Worm (Caenorhabditis elegans) whole organism, late embryonic: ENCODE data around the gene clec-55.

Experiments used
- C08G9.2 ChIP-seq: sonication (generic microtip); optimal IDR thresholded peaks from 2 replicates; lab custom pipeline; 2016; ENCODE audit warnings: mild to moderate bottlenecking, missing genetic modification characterization, moderate library complexity, missing compliant biosample characterization
- F13H6.1 ChIP-seq: sonication (generic microtip); optimal IDR thresholded peaks from 2 replicates; lab custom pipeline; 2016; ENCODE audit warnings: missing genetic modification characterization, missing compliant biosample characterization
- K02D7.2 ChIP-seq: sonication (generic microtip); optimal IDR thresholded peaks from 2 replicates; lab custom pipeline; 2017; ENCODE audit warnings: mild to moderate bottlenecking, missing genetic modification characterization, missing compliant biosample characterization
- T23F11.4 ChIP-seq: fragments of 200-800 bp; sonication (Bioruptor generic); optimal IDR thresholded peaks from 2 replicates; lab custom pipeline; 2018; ENCODE audit warnings: mild to moderate bottlenecking, missing genetic modification characterization, missing compliant biosample characterization
- ahr-1 ChIP-seq: sonication (generic microtip); optimal IDR thresholded peaks from 2 replicates; lab custom pipeline; 2016; ENCODE audit warnings: missing genetic modification characterization, missing compliant biosample characterization
- ceh-19 ChIP-seq: fragments of 200-800 bp; sonication (Bioruptor generic); optimal IDR thresholded peaks from 2 replicates; lab custom pipeline; 2018; ENCODE audit warnings: mild to moderate bottlenecking, missing genetic modification characterization, missing compliant biosample characterization
- ceh-2 ChIP-seq: sonication (generic microtip); optimal IDR thresholded peaks from 2 replicates; lab custom pipeline; 2016; ENCODE audit warnings: missing genotype, missing genetic modification characterization, missing compliant biosample characterization
- ceh-22 ChIP-seq: sonication (generic microtip); optimal IDR thresholded peaks from 2 replicates; lab custom pipeline; 2017; ENCODE audit warnings: missing biosample characterization, missing genetic modification characterization
- ceh-24 ChIP-seq: sonication (generic microtip); optimal IDR thresholded peaks from 2 replicates; lab custom pipeline; 2016; ENCODE audit warnings: mild to moderate bottlenecking, missing genetic modification characterization, missing compliant biosample characterization
- ceh-31 ChIP-seq: sonication (generic microtip); optimal IDR thresholded peaks from 2 replicates; lab custom pipeline; 2016; ENCODE audit warnings: missing genetic modification characterization, missing compliant biosample characterization
- ceh-6 ChIP-seq: fragments of 200-800 bp; sonication (Bioruptor generic); optimal IDR thresholded peaks from 2 replicates; lab custom pipeline; 2018; ENCODE audit warnings: mild to moderate bottlenecking, missing genetic modification characterization, missing compliant biosample characterization
- che-1 ChIP-seq: sonication (generic microtip); optimal IDR thresholded peaks from 2 replicates; lab custom pipeline; 2016; ENCODE audit warnings: mild to moderate bottlenecking, missing genetic modification characterization, missing compliant biosample characterization
- dmd-4 ChIP-seq: sonication (generic microtip); optimal IDR thresholded peaks from 2 replicates; lab custom pipeline; 2016; ENCODE audit warnings: borderline replicate concordance, missing genetic modification characterization, missing compliant biosample characterization
- elt-2 ChIP-seq: sonication (generic microtip); optimal IDR thresholded peaks from 2 replicates; lab custom pipeline; 2016; ENCODE audit warnings: missing genetic modification reagents, missing genetic modification characterization, missing compliant biosample characterization
- elt-4 ChIP-seq: sonication (generic microtip); optimal IDR thresholded peaks from 2 replicates; lab custom pipeline; 2016; ENCODE audit warnings: missing genetic modification characterization, missing compliant biosample characterization
- eyg-1 ChIP-seq: sonication (generic microtip); optimal IDR thresholded peaks from 2 replicates; lab custom pipeline; 2016; ENCODE audit warnings: missing genotype, missing genetic modification characterization, missing compliant biosample characterization
- fkh-6 ChIP-seq: sonication (generic microtip); optimal IDR thresholded peaks from 2 replicates; lab custom pipeline; 2016; ENCODE audit warnings: missing genetic modification characterization, missing compliant biosample characterization
- hlh-13 ChIP-seq: fragments of 200-800 bp; sonication (Bioruptor generic); optimal IDR thresholded peaks from 2 replicates; lab custom pipeline; 2018; ENCODE audit warnings: mild to moderate bottlenecking, missing genetic modification characterization, missing compliant biosample characterization
- hlh-30 ChIP-seq: sonication (generic microtip); optimal IDR thresholded peaks from 2 replicates; lab custom pipeline; 2017; ENCODE audit warnings: antibody characterized with exemption, missing genetic modification characterization, missing compliant biosample characterization; ENCODE audit not compliant: insufficient read depth
- hlh-8 ChIP-seq: sonication (generic microtip); optimal IDR thresholded peaks from 2 replicates; lab custom pipeline; 2016; ENCODE audit warnings: missing genotype, missing genetic modification characterization, missing compliant biosample characterization
- madf-2 ChIP-seq: sonication (generic microtip); optimal IDR thresholded peaks from 2 replicates; lab custom pipeline; 2017; ENCODE audit warnings: missing genetic modification characterization, missing compliant biosample characterization
- nfya-1 ChIP-seq: sonication (generic microtip); optimal IDR thresholded peaks from 2 replicates; lab custom pipeline; 2017; ENCODE audit warnings: missing genetic modification characterization, mild to moderate bottlenecking, missing compliant biosample characterization, antibody characterized with exemption, moderate library complexity
- nhr-11 ChIP-seq: fragments of 150-350 bp; optimal IDR thresholded peaks from 2 replicates; lab custom pipeline; 2014; ENCODE audit warnings: missing biosample characterization, missing genetic modification characterization
- npax-4 ChIP-seq: sonication (generic microtip); optimal IDR thresholded peaks from 2 replicates; lab custom pipeline; 2016; ENCODE audit warnings: missing genetic modification characterization, missing compliant biosample characterization
- pag-3 ChIP-seq: sonication (generic microtip); optimal IDR thresholded peaks from 2 replicates; lab custom pipeline; 2016; ENCODE audit warnings: missing compliant biosample characterization, missing genetic modification characterization, borderline replicate concordance
- pat-9 ChIP-seq: fragments of 200-800 bp; sonication (Bioruptor generic); optimal IDR thresholded peaks from 2 replicates; lab custom pipeline; 2018; ENCODE audit warnings: mild to moderate bottlenecking, missing genetic modification characterization, moderate library complexity, missing compliant biosample characterization
- pha-2 ChIP-seq: sonication (generic microtip); optimal IDR thresholded peaks from 2 replicates; lab custom pipeline; 2017; ENCODE audit warnings: mild to moderate bottlenecking, missing genetic modification characterization, missing compliant biosample characterization
- pha-4 ChIP-seq: fragments of 150-350 bp; optimal IDR thresholded peaks from 2 replicates; lab custom pipeline; 2018; ENCODE audit warnings: missing biosample characterization, missing genetic modification reagents, missing genetic modification characterization
- ref-2 ChIP-seq: sonication (generic microtip); optimal IDR thresholded peaks from 2 replicates; lab custom pipeline; 2016; ENCODE audit warnings: missing genetic modification characterization, missing compliant biosample characterization
- rnt-1 ChIP-seq: sonication (generic microtip); optimal IDR thresholded peaks from 2 replicates; lab custom pipeline; 2016; ENCODE audit warnings: missing genetic modification characterization, missing compliant biosample characterization
- sdc-2 ChIP-seq: sonication (generic microtip); optimal IDR thresholded peaks from 2 replicates; lab custom pipeline; 2016; ENCODE audit warnings: missing genotype, missing genetic modification characterization, missing compliant biosample characterization
- sox-2 ChIP-seq: fragments of 200-800 bp; sonication (Bioruptor generic); IDR thresholded peaks from 2 replicates; pipeline ENCODE4 v1.3.6; 2022; ENCODE audit warnings: missing genetic modification reagents, missing genetic modification characterization, missing compliant biosample characterization
- tbx-7 ChIP-seq: sonication (generic microtip); optimal IDR thresholded peaks from 2 replicates; lab custom pipeline; 2016; ENCODE audit warnings: missing genotype, missing genetic modification characterization, missing compliant biosample characterization
- ttx-3 ChIP-seq: sonication (generic microtip); optimal IDR thresholded peaks from 2 replicates; lab custom pipeline; 2016; ENCODE audit warnings: missing genetic modification reagents, missing genetic modification characterization, missing compliant biosample characterization
- unc-3 ChIP-seq, 2 experiments: fragments of 200-800 bp in 1 of 2; sonication (Bioruptor generic) in 1 of 2; sonication (generic microtip) in 1 of 2; conservative IDR thresholded peaks in 1 of 2; optimal IDR thresholded peaks in 1 of 2; 2 replicates each; pipeline versions ENCODE4 v1.3.6 to Lab custom; 2016 to 2022; ENCODE audit warnings: missing compliant biosample characterization in 2 of 2, missing genetic modification characterization in 2 of 2, missing genetic modification reagents in 1 of 2
- ztf-16 ChIP-seq: sonication (generic microtip); optimal IDR thresholded peaks from 2 replicates; lab custom pipeline; 2017; ENCODE audit warnings: missing genetic modification characterization, missing compliant biosample characterization

Gene clec-55

DNA sequence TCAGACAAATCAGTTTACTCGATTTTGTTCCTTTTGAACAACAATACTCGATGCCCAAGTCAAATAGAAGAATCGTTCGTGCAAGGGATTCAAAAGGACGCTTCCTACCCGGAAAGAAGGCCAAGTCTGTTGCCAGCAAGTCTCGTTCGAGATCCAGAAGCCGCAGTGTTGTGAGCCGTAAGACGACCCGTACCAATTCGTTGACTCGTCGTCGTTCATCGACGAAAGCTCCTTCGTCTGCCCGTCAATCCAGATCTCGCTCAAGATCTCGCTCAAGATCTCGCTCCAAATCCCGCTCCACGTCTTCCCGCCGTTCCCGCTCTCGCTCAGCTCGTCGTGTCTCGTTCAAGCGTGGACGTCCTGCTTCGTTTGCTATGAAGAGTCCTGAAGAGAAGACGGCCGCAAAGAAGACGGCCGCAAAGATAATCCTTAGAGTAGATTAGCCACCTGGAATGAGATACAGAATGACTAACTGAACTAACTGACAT is 18.4 kb upstream of the clec-55 start, which contains the start of gene F08H9.2:
Gene F08H9.2, plus strand, starts transcription at position 51 of the 488 bp plus-strand sequence.
- TF ChIP-seq elt-2 (tag; lab: Kevin White, UChicago), result no peak
- TF ChIP-seq hlh-13 (GFP tag; lab: Kevin White, UChicago), result no peak
- no peak for TF ChIP-seq ttx-3 (tag; lab: Kevin White, UChicago)
- no peak for TF ChIP-seq sdc-2 (tag; lab: Kevin White, UChicago)
- no peak for TF ChIP-seq F13H6.1 (tag; lab: Kevin White, UChicago)
- no peak for TF ChIP-seq ahr-1 (tag; lab: Kevin White, UChicago)
- no peak for TF ChIP-seq unc-3 (GFP tag; conservative IDR thresholded peaks at IDR 0.05; lab: Robert Waterston, UW)
- no peak for TF ChIP-seq unc-3 (tag; optimal IDR thresholded peaks at IDR 0.05; lab: Kevin White, UChicago)
- TF ChIP-seq hlh-8 (tag; lab: Kevin White, UChicago), result no peak
- no peak for TF ChIP-seq pha-4
- no peak for TF ChIP-seq madf-2 (tag; lab: Kevin White, UChicago)
- no peak for TF ChIP-seq pat-9
- TF ChIP-seq nfya-1, result no peak
- TF ChIP-seq ceh-22 (tag; lab: Kevin White, UChicago), result no peak
- TF ChIP-seq hlh-30 (tag; lab: Kevin White, UChicago), result no peak

- no peak for TF ChIP-seq dmd-4 (tag; lab: Kevin White, UChicago)
- TF ChIP-seq pha-4, result no peak
- TF ChIP-seq che-1 (tag; lab: Kevin White, UChicago), result no peak
- no peak for TF ChIP-seq ceh-2 (tag; lab: Kevin White, UChicago)
- no peak for TF ChIP-seq ahr-1 (tag; lab: Kevin White, UChicago)
- TF ChIP-seq nhr-11 (tag; lab: Kevin White, UChicago), result no peak
- TF ChIP-seq eyg-1 (tag; lab: Kevin White, UChicago), result no peak
- no peak for TF ChIP-seq sdc-2 (tag; lab: Kevin White, UChicago)
- TF ChIP-seq rnt-1, result no peak
- no peak for TF ChIP-seq fkh-6 (tag; lab: Kevin White, UChicago)
- no peak for TF ChIP-seq ceh-31
Measured at ce11 chrV:14462653-14463052, 16.4 kb upstream of the clec-55 start.

- TF ChIP-seq ref-2 (tag; lab: Kevin White, UChicago) (peak; percentile 17), elt-2 (tag; lab: Kevin White, UChicago) (peak; percentile 2)
Measured at ce11 chrV:14463087-14463486, 16.0 kb upstream of the clec-55 start, which contains the start of gene F08H9.3. TSS of gene F08H9.3 (minus strand) at chrV:14463338.

ce11 chrV:14464368-14464767 is 14.7 kb upstream of the clec-55 start, which contains the start of gene F08H9.4:
TSS of gene F08H9.4 (minus strand) at chrV:14464428.
- TF ChIP-seq T23F11.4 (GFP tag; lab: Kevin White, UChicago) (no peak), K02D7.2 (tag; lab: Kevin White, UChicago) (no peak), pag-3 (tag; lab: Kevin White, UChicago) (no peak), ceh-24 (no peak), pha-2 (no peak), pat-9 (no peak), ref-2 (tag; lab: Kevin White, UChicago) (no peak), tbx-7 (tag; lab: Kevin White, UChicago) (no peak), ceh-19 (GFP tag; lab: Kevin White, UChicago) (no peak), nhr-11 (tag; lab: Kevin White, UChicago) (no peak), ceh-6 (GFP tag; lab: Kevin White, UChicago) (no peak), sox-2 (no peak), npax-4 (no peak), ztf-16 (no peak), elt-4 (tag; lab: Kevin White, UChicago) (no peak), C08G9.2 (tag; lab: Kevin White, UChicago) (no peak), ceh-22 (tag; lab: Kevin White, UChicago) (no peak)
